Worm (Caenorhabditis elegans) whole organism, mixed stage, embryonic: ENCODE data around the gene glit-1.
A peak's percentile ranks its signal among the peaks of the same experiment; 100 is the strongest.

ENCODE experiments used
- M03D4.4 ChIP-seq: sonication (generic microtip); optimal IDR thresholded peaks from 2 replicates; lab custom pipeline; 2017; ENCODE audit warnings: mild to moderate bottlenecking, missing genetic modification characterization, missing compliant biosample characterization
- bed-3 ChIP-seq: fragments of 200-800 bp; sonication (Bioruptor generic); optimal IDR thresholded peaks from 3 replicates; lab custom pipeline; 2018; ENCODE audit warnings: mild to moderate bottlenecking, missing genetic modification characterization, moderate library complexity, missing compliant biosample characterization
- blmp-1 ChIP-seq: fragments of 150-350 bp; optimal IDR thresholded peaks from 2 replicates; lab custom pipeline; 2014; ENCODE audit warnings: missing biosample characterization, missing genetic modification characterization
- ceh-39 ChIP-seq: fragments of 150-350 bp; optimal IDR thresholded peaks from 2 replicates; lab custom pipeline; 2014; ENCODE audit warnings: missing biosample characterization, missing genetic modification characterization
- ceh-43 ChIP-seq: fragments of 200-800 bp; sonication (Bioruptor generic); optimal IDR thresholded peaks from 2 replicates; lab custom pipeline; 2018; ENCODE audit warnings: mild to moderate bottlenecking, missing genetic modification characterization, moderate library complexity, missing compliant biosample characterization
- ceh-83 ChIP-seq: fragments of 200-800 bp; sonication (Bioruptor generic); optimal IDR thresholded peaks from 2 replicates; lab custom pipeline; 2018; ENCODE audit warnings: mild to moderate bottlenecking, missing genetic modification characterization, missing compliant biosample characterization
- ces-1 ChIP-seq: fragments of 150-350 bp; optimal IDR thresholded peaks from 2 replicates; lab custom pipeline; 2014; ENCODE audit warnings: missing biosample characterization, missing genetic modification reagents, missing genetic modification characterization
- cnd-1 ChIP-seq: fragments of 200-800 bp; sonication (Bioruptor generic); optimal IDR thresholded peaks from 2 replicates; lab custom pipeline; 2018; ENCODE audit warnings: mild to moderate bottlenecking, missing genetic modification characterization, missing compliant biosample characterization
- drap-1 ChIP-seq: fragments of 200-800 bp; sonication (Bioruptor generic); optimal IDR thresholded peaks from 3 replicates; lab custom pipeline; 2018; ENCODE audit warnings: mild to moderate bottlenecking, missing genetic modification characterization, missing compliant biosample characterization
- elt-1 ChIP-seq: sonication (generic microtip); optimal IDR thresholded peaks from 2 replicates; lab custom pipeline; 2017; ENCODE audit warnings: missing genetic modification characterization, mild to moderate bottlenecking, missing compliant biosample characterization, antibody characterized with exemption, moderate library complexity, borderline replicate concordance; ENCODE audit not compliant: insufficient read depth
- elt-3 ChIP-seq: fragments of 150-350 bp; optimal IDR thresholded peaks from 2 replicates; lab custom pipeline; 2014; ENCODE audit warnings: missing biosample characterization, missing genetic modification characterization
- ham-2 ChIP-seq: fragments of 200-800 bp; sonication (Bioruptor generic); optimal IDR thresholded peaks from 2 replicates; lab custom pipeline; 2018; ENCODE audit warnings: mild to moderate bottlenecking, missing genetic modification characterization, missing compliant biosample characterization
- hlh-1 ChIP-seq: fragments of 150-350 bp; optimal IDR thresholded peaks from 2 replicates; lab custom pipeline; 2014; ENCODE audit warnings: missing biosample characterization, missing genetic modification reagents, missing genetic modification characterization
- lin-32 ChIP-seq: fragments of 200-800 bp; sonication (Bioruptor generic); optimal IDR thresholded peaks from 2 replicates; lab custom pipeline; 2018; ENCODE audit warnings: mild to moderate bottlenecking, missing genetic modification characterization, missing compliant biosample characterization
- lsy-2 ChIP-seq: fragments of 150-350 bp; optimal IDR thresholded peaks from 2 replicates; lab custom pipeline; 2014; ENCODE audit warnings: missing biosample characterization, missing genetic modification characterization
- mab-5 ChIP-seq: fragments of 150-350 bp; optimal IDR thresholded peaks from 2 replicates; lab custom pipeline; 2014; ENCODE audit warnings: missing biosample characterization, missing genetic modification characterization
- mls-2 ChIP-seq: sonication (generic microtip); optimal IDR thresholded peaks from 2 replicates; lab custom pipeline; 2016; ENCODE audit warnings: mild to moderate bottlenecking, missing genetic modification characterization, moderate library complexity, missing compliant biosample characterization
- nhr-12 ChIP-seq: fragments of 150-350 bp; optimal IDR thresholded peaks from 2 replicates; lab custom pipeline; 2014; ENCODE audit warnings: missing biosample characterization, missing genetic modification characterization
- nhr-2 ChIP-seq: fragments of 150-350 bp; optimal IDR thresholded peaks from 2 replicates; lab custom pipeline; 2014; ENCODE audit warnings: missing biosample characterization, missing genetic modification characterization
- nhr-237 ChIP-seq: fragments of 150-350 bp; optimal IDR thresholded peaks from 2 replicates; lab custom pipeline; 2014; ENCODE audit warnings: missing biosample characterization, missing genetic modification characterization
- nhr-28 ChIP-seq: fragments of 150-350 bp; optimal IDR thresholded peaks from 2 replicates; lab custom pipeline; 2014; ENCODE audit warnings: missing biosample characterization, missing genetic modification characterization
- nhr-76 ChIP-seq: sonication (generic microtip); optimal IDR thresholded peaks from 2 replicates; lab custom pipeline; 2017; ENCODE audit warnings: missing biosample characterization, missing genetic modification characterization
- pha-4 ChIP-seq: fragments of 150-350 bp; optimal IDR thresholded peaks from 2 replicates; lab custom pipeline; 2018; ENCODE audit warnings: missing biosample characterization, missing genetic modification reagents, missing genetic modification characterization
- snpc-4 ChIP-seq: fragments of 150-350 bp; optimal IDR thresholded peaks from 2 replicates; lab custom pipeline; 2014; ENCODE audit warnings: missing biosample characterization, missing genetic modification characterization
- sptf-1 ChIP-seq: sonication (generic microtip); optimal IDR thresholded peaks from 2 replicates; lab custom pipeline; 2017; ENCODE audit warnings: mild to moderate bottlenecking, missing genetic modification characterization, moderate library complexity, missing compliant biosample characterization
- tbx-8 ChIP-seq: fragments of 200-800 bp; sonication (Bioruptor generic); optimal IDR thresholded peaks from 2 replicates; lab custom pipeline; 2018; ENCODE audit warnings: mild to moderate bottlenecking, missing genetic modification characterization, moderate library complexity, missing compliant biosample characterization
- unc-120 ChIP-seq: sonication (generic microtip); optimal IDR thresholded peaks from 2 replicates; lab custom pipeline; 2017; ENCODE audit warnings: missing genetic modification characterization, missing compliant biosample characterization; ENCODE audit not compliant: poor library complexity, severe bottlenecking
- unc-39 ChIP-seq: fragments of 150-350 bp; optimal IDR thresholded peaks from 2 replicates; lab custom pipeline; 2014; ENCODE audit warnings: missing biosample characterization, missing genetic modification characterization
- unc-62 ChIP-seq: fragments of 150-350 bp; optimal IDR thresholded peaks from 2 replicates; lab custom pipeline; 2014; ENCODE audit warnings: missing biosample characterization, missing genetic modification reagents, missing genetic modification characterization
- zip-8 ChIP-seq: fragments of 150-350 bp; optimal IDR thresholded peaks from 2 replicates; lab custom pipeline; 2014; ENCODE audit warnings: missing biosample characterization, missing genetic modification characterization
- ztf-11 ChIP-seq: fragments of 150-350 bp; optimal IDR thresholded peaks from 2 replicates; lab custom pipeline; 2014; ENCODE audit warnings: missing biosample characterization, missing genetic modification characterization

The glit-1 gene

DNA sequence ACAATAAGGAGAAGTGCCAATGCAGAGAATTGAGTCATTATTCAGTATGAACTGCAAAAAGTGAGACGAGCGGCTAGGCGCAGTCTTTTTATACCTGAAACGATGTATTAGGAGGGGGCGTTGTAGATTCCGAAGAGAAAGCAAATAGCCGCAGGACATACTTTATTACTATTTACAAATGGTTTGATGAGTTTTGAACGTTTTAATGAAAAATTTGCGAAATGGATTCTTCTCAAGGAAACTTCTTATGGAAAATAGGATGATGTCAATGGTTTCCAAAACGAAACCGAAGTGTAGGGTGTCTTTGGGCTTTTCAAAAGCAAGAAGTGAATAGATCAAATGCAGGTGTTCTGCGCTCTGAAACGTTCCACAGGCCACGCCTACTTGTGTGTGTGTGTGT lies 34.0 kb upstream of the glit-1 start, which contains the start of gene flp-11:
TSS of gene flp-11 (minus strand) at position 101 of the 400 bp plus-strand sequence.
- no peak for TF ChIP-seq nhr-2 (tag; lab: Kevin White, UChicago)
- no peak for TF ChIP-seq ceh-39
- no peak for TF ChIP-seq unc-62
- TF ChIP-seq lin-32 (GFP tag; lab: Kevin White, UChicago): no peak
- no peak for TF ChIP-seq tbx-8 (GFP tag; lab: Kevin White, UChicago)
- no peak for TF ChIP-seq zip-8 (tag; lab: Kevin White, UChicago)
- TF ChIP-seq nhr-237 (tag; lab: Kevin White, UChicago): no peak
- TF ChIP-seq nhr-28 (tag; lab: Kevin White, UChicago): no peak
- TF ChIP-seq hlh-1 (tag; lab: Kevin White, UChicago): no peak
- no peak for TF ChIP-seq ham-2 (GFP tag; lab: Kevin White, UChicago)
- TF ChIP-seq elt-1: no peak
- TF ChIP-seq sptf-1 (tag; lab: Kevin White, UChicago): no peak
- no peak for TF ChIP-seq M03D4.4 (tag; lab: Kevin White, UChicago)
- no peak for TF ChIP-seq nhr-76 (tag; lab: Kevin White, UChicago)
- TF ChIP-seq unc-120 (tag; lab: Kevin White, UChicago): no peak
- TF ChIP-seq, all 35 proteins: peak for 0

DNA sequence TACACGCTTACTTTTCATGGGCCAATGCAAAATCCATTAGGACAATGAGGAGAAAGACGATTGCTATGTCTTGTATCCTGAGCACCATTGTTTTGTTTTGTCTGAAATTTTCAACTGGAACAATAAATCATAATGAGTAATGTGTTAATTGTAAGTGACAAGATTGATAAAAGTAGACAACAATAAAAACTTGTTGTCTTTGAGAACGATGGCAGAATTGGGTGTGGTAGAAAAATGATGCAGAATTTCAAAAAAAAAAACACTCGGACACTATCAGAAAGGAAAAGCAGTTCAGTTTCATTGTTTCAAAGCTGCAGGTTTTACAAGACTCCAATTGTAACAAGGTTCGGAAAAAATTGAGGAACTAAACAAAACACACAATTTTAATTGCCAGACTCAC lies 29.5 kb upstream of the glit-1 start, which contains the start of gene K02G10.15:
TSS of gene K02G10.15 (minus strand) at position 101 of the 400 bp plus-strand sequence.
- TF ChIP-seq zip-8 (tag; lab: Kevin White, UChicago): no peak
- TF ChIP-seq drap-1 (GFP tag; lab: Kevin White, UChicago): no peak
- TF ChIP-seq snpc-4 (tag; lab: Kevin White, UChicago): no peak
- no peak for TF ChIP-seq pha-4 (tag; lab: Kevin White, UChicago)
- TF ChIP-seq cnd-1 (tag; lab: Kevin White, UChicago): no peak

DNA sequence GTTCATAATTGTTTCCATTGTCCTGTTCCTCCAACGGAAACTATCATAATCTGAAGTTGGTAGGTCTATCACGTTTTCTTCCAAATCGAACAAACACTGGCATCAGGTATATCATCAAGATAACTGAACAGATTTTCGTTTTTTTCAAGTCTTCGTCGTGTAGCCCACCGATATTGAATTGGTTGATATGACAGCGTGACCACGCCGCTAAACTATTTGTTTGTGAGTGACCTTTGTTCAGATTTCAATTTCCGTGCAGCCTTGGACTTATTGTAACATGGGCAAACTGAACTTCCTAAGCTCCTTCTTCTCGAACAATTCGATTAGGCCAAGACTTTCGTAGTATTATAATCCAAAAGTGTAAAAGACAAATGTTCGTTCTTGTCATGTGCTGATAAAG lies 26.5 kb upstream of the glit-1 start:
- no peak for TF ChIP-seq nhr-28 (tag; lab: Kevin White, UChicago)
- no peak for TF ChIP-seq nhr-12
- no peak for TF ChIP-seq tbx-8 (GFP tag; lab: Kevin White, UChicago)
- TF ChIP-seq ceh-43 (GFP tag; lab: Kevin White, UChicago): no peak
- no peak for TF ChIP-seq unc-62
- no peak for TF ChIP-seq pha-4 (tag; lab: Kevin White, UChicago)
- no peak for TF ChIP-seq unc-39 (tag; lab: Kevin White, UChicago)
- no peak for TF ChIP-seq ceh-83

DNA sequence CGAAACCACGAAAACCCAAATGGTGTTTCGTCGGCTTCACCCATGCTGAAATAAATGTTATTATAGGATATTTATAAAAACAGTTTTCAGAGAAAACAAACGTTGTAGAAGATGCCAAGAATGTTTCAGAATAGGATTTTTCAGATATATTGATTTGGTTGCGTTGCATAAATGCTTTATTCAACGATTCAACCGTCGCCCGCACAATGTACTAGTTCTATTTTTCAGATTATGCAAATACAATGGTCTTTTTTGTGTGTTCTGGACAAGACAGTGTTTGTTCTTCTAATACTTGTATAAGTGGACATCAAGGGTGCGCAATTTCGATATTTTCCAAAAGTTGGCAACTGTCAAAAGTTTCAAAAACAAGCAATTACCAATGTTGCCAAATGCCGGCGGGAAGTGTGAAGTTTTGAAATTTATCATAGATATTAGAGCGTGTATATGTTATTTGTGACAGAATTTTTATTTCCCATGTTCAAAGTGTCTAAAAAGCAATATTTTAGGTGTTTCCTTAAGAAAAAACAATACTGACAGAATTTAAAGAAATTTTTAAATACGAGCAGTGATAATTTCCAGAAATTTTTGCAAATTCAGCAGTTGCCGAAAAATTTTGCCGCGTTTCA lies 20.8 kb upstream of the glit-1 start, which contains the start of gene K02G10.5:
TSS of gene K02G10.5 (minus strand) at position 51 of the 626 bp plus-strand sequence.
- TF ChIP-seq unc-120 (tag; lab: Kevin White, UChicago): no peak
- no peak for TF ChIP-seq mab-5 (tag; lab: Kevin White, UChicago)
- TF ChIP-seq lsy-2 (tag; lab: Kevin White, UChicago): no peak

DNA sequence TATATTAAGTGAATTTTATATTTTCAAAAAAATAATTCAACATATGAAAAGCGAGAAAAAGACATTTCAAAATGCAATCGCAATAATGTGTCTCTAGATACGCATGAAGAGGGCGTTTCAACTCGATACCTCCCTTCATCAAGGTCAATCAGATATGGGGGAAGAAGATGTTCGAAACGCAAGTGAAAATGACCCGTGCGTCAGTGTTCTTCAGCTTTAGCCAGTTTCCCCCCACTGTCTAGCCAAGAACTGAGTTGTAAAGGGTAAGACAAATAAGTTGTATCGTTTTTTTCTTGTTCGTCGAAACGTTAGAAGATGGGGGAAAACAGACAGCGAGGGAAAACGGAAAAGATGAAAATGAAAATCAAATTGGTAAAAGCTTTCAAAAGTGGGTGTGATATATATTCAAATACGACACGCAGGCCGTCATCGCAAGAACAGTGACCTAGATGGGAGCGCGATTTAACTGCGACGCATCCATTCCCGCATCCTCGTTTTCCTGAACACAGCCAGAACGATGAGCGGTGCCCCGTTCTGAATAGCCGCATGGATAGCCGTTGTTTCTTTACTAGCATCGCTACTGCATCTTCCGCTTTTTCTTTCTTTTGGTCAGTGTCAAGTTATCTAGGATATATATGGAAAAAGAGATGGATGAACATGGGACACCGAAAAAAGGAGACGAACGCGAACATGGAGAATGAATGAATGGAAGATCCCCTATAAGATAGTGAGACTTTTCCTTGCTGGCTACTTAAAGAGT lies 17.3 kb upstream of the glit-1 start:
- TF ChIP-seq ham-2 (GFP tag; lab: Kevin White, UChicago) (peak; percentile 93), elt-1 (no peak), ceh-39 (no peak), blmp-1 (peak; percentile 28), unc-62 (no peak), bed-3 (GFP tag; lab: Kevin White, UChicago) (no peak)
- TF ChIP-seq, all 35 proteins: peak for 2

DNA sequence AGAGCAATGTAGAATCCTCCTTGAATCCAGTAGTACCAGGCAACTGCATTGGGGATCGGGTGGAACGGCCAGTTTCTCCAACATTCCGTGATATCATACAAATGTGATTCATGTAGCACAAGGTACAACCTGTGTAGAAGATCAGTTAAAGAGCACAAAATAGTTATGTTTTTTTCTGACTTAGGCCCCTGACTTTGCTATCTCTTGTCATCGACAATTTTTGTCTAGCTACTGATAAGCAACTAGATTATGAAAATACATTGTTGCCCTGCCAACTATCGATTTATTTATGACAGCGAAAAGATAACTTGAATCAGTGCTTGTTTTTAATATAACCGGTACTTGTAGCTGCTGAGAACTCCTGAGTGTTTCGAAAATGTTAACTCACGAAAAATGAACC lies 13.8 kb upstream of the glit-1 start:
- TF ChIP-seq unc-39 (tag; lab: Kevin White, UChicago) (no peak), elt-1 (no peak), nhr-237 (tag; lab: Kevin White, UChicago) (no peak), bed-3 (GFP tag; lab: Kevin White, UChicago) (no peak), M03D4.4 (tag; lab: Kevin White, UChicago) (no peak), ham-2 (GFP tag; lab: Kevin White, UChicago) (no peak), nhr-2 (tag; lab: Kevin White, UChicago) (no peak), ztf-11 (tag; lab: Kevin White, UChicago) (no peak), pha-4 (tag; lab: Kevin White, UChicago) (no peak), mls-2 (tag; lab: Kevin White, UChicago) (no peak), mab-5 (tag; lab: Kevin White, UChicago) (no peak), elt-3 (tag; lab: Kevin White, UChicago) (no peak), unc-62 (no peak), ces-1 (GFP tag; lab: Kevin White, UChicago) (no peak), zip-8 (tag; lab: Kevin White, UChicago) (no peak)
